Worm (Caenorhabditis elegans) whole organism, L1 larva: ENCODE data around the gene F52G3.8.

Experiments
- aha-1 ChIP-seq: fragments of 150-350 bp; optimal IDR thresholded peaks from 2 replicates; lab custom pipeline; 2014; ENCODE audit warnings: missing biosample characterization, missing genetic modification characterization
- alr-1 ChIP-seq: fragments of 200-800 bp; sonication (Bioruptor generic); optimal IDR thresholded peaks from 2 replicates; lab custom pipeline; 2018; ENCODE audit warnings: borderline replicate concordance, mild to moderate bottlenecking, missing genetic modification characterization, missing compliant biosample characterization
- ama-1 ChIP-seq: fragments of 150-350 bp; optimal IDR thresholded peaks from 2 replicates; lab custom pipeline; 2014
- ceh-8 ChIP-seq: fragments of 200-800 bp; sonication (Bioruptor generic); optimal IDR thresholded peaks from 2 replicates; lab custom pipeline; 2018; ENCODE audit warnings: mild to moderate bottlenecking, missing genetic modification characterization, moderate library complexity, missing compliant biosample characterization
- ceh-88 ChIP-seq: fragments of 200-800 bp; sonication (Bioruptor generic); IDR thresholded peaks from 2 replicates; pipeline ENCODE4 v1.3.6; 2022; ENCODE audit warnings: missing genetic modification characterization, missing compliant biosample characterization
- efl-1 ChIP-seq, 4 experiments: fragments of 150-350 bp; optimal IDR thresholded peaks in 3 of 4; peaks in 1 of 4; 1 replicate in 1 of 4; 2 replicates in 3 of 4; lab custom pipeline; 2014; ENCODE audit warnings: missing biosample characterization in 2 of 4, missing genetic modification characterization in 2 of 4, missing genetic modification reagents in 2 of 4
- efl-3 ChIP-seq: fragments of 200-800 bp; sonication (Bioruptor generic); optimal IDR thresholded peaks from 2 replicates; lab custom pipeline; 2018; ENCODE audit warnings: mild to moderate bottlenecking, missing genetic modification characterization, missing compliant biosample characterization
- elt-2 ChIP-seq: sonication (generic microtip); optimal IDR thresholded peaks from 2 replicates; lab custom pipeline; 2016; ENCODE audit warnings: missing genetic modification characterization, mild to moderate bottlenecking, inconsistent platforms, missing compliant biosample characterization, missing genetic modification reagents
- ets-5 ChIP-seq: fragments of 200-800 bp; sonication (Bioruptor generic); IDR thresholded peaks from 2 replicates; pipeline ENCODE4 v1.3.6; 2022; ENCODE audit warnings: missing genetic modification characterization, missing compliant biosample characterization
- fkh-4 ChIP-seq: sonication (generic microtip); optimal IDR thresholded peaks from 2 replicates; lab custom pipeline; 2016; ENCODE audit warnings: missing compliant biosample characterization, missing genetic modification characterization, borderline replicate concordance
- fos-1 ChIP-seq: fragments of 150-350 bp; optimal IDR thresholded peaks from 2 replicates; lab custom pipeline; 2014; ENCODE audit warnings: missing biosample characterization, missing genetic modification characterization
- grh-1 ChIP-seq: fragments of 200-800 bp; sonication (Bioruptor generic); IDR thresholded peaks from 2 replicates; pipeline ENCODE4 v1.3.6; 2022; ENCODE audit warnings: missing genetic modification reagents, missing genetic modification characterization, missing compliant biosample characterization
- hlh-17 ChIP-seq: fragments of 200-800 bp; sonication (Bioruptor generic); optimal IDR thresholded peaks from 2 replicates; lab custom pipeline; 2018; ENCODE audit warnings: missing genetic modification characterization, mild to moderate bottlenecking, missing compliant biosample characterization, moderate library complexity, borderline replicate concordance
- hlh-4 ChIP-seq: sonication (generic microtip); optimal IDR thresholded peaks from 2 replicates; lab custom pipeline; 2016; ENCODE audit warnings: mild to moderate bottlenecking, missing genetic modification characterization, missing compliant biosample characterization
- hpl-2 ChIP-seq: fragments of 150-350 bp; optimal IDR thresholded peaks from 2 replicates; lab custom pipeline; 2014; ENCODE audit warnings: missing biosample characterization, missing genetic modification reagents, missing genetic modification characterization
- isw-1 ChIP-seq: fragments of 200-800 bp; sonication (Bioruptor generic); IDR thresholded peaks from 2 replicates; pipeline ENCODE4 v1.3.6; 2022; ENCODE audit warnings: missing genetic modification characterization, missing compliant biosample characterization
- jun-1 ChIP-seq: fragments of 150-350 bp; optimal IDR thresholded peaks from 2 replicates; lab custom pipeline; 2014; ENCODE audit warnings: missing biosample characterization, missing genetic modification reagents, missing genetic modification characterization
- lin-13 ChIP-seq: fragments of 150-350 bp; optimal IDR thresholded peaks from 2 replicates; lab custom pipeline; 2014; ENCODE audit warnings: missing biosample characterization, missing genetic modification reagents, missing genetic modification characterization
- lin-14 ChIP-seq: fragments of 200-800 bp; sonication (Bioruptor generic); optimal IDR thresholded peaks from 2 replicates; lab custom pipeline; 2018; ENCODE audit warnings: mild to moderate bottlenecking, missing genetic modification characterization, moderate library complexity, missing compliant biosample characterization
- lin-15B ChIP-seq: fragments of 150-350 bp; sonication (generic microtip); optimal IDR thresholded peaks from 3 replicates; lab custom pipeline; 2014; ENCODE audit warnings: missing biosample characterization, missing genetic modification characterization
- mab-9 ChIP-seq: fragments of 200-800 bp; sonication (Bioruptor generic); IDR thresholded peaks from 2 replicates; pipeline ENCODE4 v1.3.6; 2022; ENCODE audit warnings: missing genetic modification reagents, missing genetic modification characterization, missing compliant biosample characterization
- mdl-1 ChIP-seq, 2 experiments: fragments of 150-350 bp; optimal IDR thresholded peaks; 2 replicates each; lab custom pipeline; 2014 to 2017; ENCODE audit warnings: missing biosample characterization in 2 of 2, missing genetic modification characterization in 2 of 2, inconsistent platforms in 1 of 2
- nhr-11 ChIP-seq: fragments of 150-350 bp; optimal IDR thresholded peaks from 2 replicates; lab custom pipeline; 2014; ENCODE audit warnings: missing biosample characterization, missing genetic modification characterization
- nhr-12 ChIP-seq: sonication (generic microtip); optimal IDR thresholded peaks from 2 replicates; lab custom pipeline; 2017; ENCODE audit warnings: missing biosample characterization, missing genetic modification characterization
- nhr-20 ChIP-seq: sonication (generic microtip); optimal IDR thresholded peaks from 2 replicates; lab custom pipeline; 2016; ENCODE audit warnings: mild to moderate bottlenecking, missing genetic modification characterization, missing compliant biosample characterization
- nhr-47 ChIP-seq: sonication (generic microtip); optimal IDR thresholded peaks from 2 replicates; lab custom pipeline; 2016; ENCODE audit warnings: mild to moderate bottlenecking, missing genetic modification characterization, moderate library complexity, missing compliant biosample characterization
- nhr-71 ChIP-seq: sonication (generic microtip); optimal IDR thresholded peaks from 2 replicates; lab custom pipeline; 2016; ENCODE audit warnings: mild to moderate bottlenecking, missing genetic modification characterization, moderate library complexity, missing compliant biosample characterization
- nhr-77 ChIP-seq: fragments of 150-350 bp; optimal IDR thresholded peaks from 2 replicates; lab custom pipeline; 2014; ENCODE audit warnings: missing biosample characterization, missing genetic modification characterization
- nhr-90 ChIP-seq: sonication (generic microtip); optimal IDR thresholded peaks from 2 replicates; lab custom pipeline; 2016; ENCODE audit warnings: mild to moderate bottlenecking, missing genetic modification characterization, missing compliant biosample characterization; ENCODE audit not compliant: poor library complexity
- pag-3 ChIP-seq: sonication (generic microtip); optimal IDR thresholded peaks from 2 replicates; lab custom pipeline; 2017; ENCODE audit warnings: missing genetic modification characterization, mild to moderate bottlenecking, missing compliant biosample characterization, antibody characterized with exemption, borderline replicate concordance; ENCODE audit not compliant: insufficient read depth
- pax-3 ChIP-seq: fragments of 200-800 bp; sonication (Bioruptor generic); optimal IDR thresholded peaks from 2 replicates; lab custom pipeline; 2018; ENCODE audit warnings: mild to moderate bottlenecking, missing genetic modification characterization, moderate library complexity, missing compliant biosample characterization
- rnt-1 ChIP-seq: sonication (generic microtip); optimal IDR thresholded peaks from 2 replicates; lab custom pipeline; 2016; ENCODE audit warnings: mild to moderate bottlenecking, missing genetic modification characterization, moderate library complexity, missing compliant biosample characterization
- skn-1 ChIP-seq: fragments of 150-350 bp; optimal IDR thresholded peaks from 2 replicates; lab custom pipeline; 2014; ENCODE audit warnings: missing biosample characterization, missing genetic modification characterization
- sox-4 ChIP-seq: sonication (generic microtip); optimal IDR thresholded peaks from 2 replicates; lab custom pipeline; 2016; ENCODE audit warnings: missing genetic modification characterization, missing compliant biosample characterization
- sup-37 ChIP-seq: fragments of 200-800 bp; sonication (Bioruptor generic); optimal IDR thresholded peaks from 2 replicates; lab custom pipeline; 2018; ENCODE audit warnings: mild to moderate bottlenecking, missing genetic modification characterization, missing compliant biosample characterization
- swsn-7 ChIP-seq: sonication (generic microtip); optimal IDR thresholded peaks from 2 replicates; lab custom pipeline; 2016; ENCODE audit warnings: missing genetic modification characterization, missing compliant biosample characterization
- tbx-2 ChIP-seq: sonication (generic microtip); optimal IDR thresholded peaks from 2 replicates; lab custom pipeline; 2016; ENCODE audit warnings: missing genetic modification characterization, missing compliant biosample characterization
- unc-30 ChIP-seq: sonication (generic microtip); optimal IDR thresholded peaks from 2 replicates; lab custom pipeline; 2017; ENCODE audit warnings: missing biosample characterization, missing genetic modification characterization
- unc-86 ChIP-seq: sonication (generic microtip); optimal IDR thresholded peaks from 2 replicates; lab custom pipeline; 2016; ENCODE audit warnings: missing genetic modification characterization, missing compliant biosample characterization
- unc-98 ChIP-seq: fragments of 200-800 bp; sonication (Bioruptor generic); IDR thresholded peaks from 2 replicates; pipeline ENCODE4 v1.3.6; 2022; ENCODE audit warnings: missing genetic modification characterization, missing compliant biosample characterization
- xbp-1 ChIP-seq: sonication (generic microtip); optimal IDR thresholded peaks from 2 replicates; lab custom pipeline; 2016; ENCODE audit warnings: missing genetic modification characterization, missing compliant biosample characterization
- zip-4 ChIP-seq: fragments of 200-800 bp; sonication (Bioruptor generic); optimal IDR thresholded peaks from 2 replicates; lab custom pipeline; 2018; ENCODE audit warnings: mild to moderate bottlenecking, missing genetic modification characterization, moderate library complexity, missing compliant biosample characterization
- ztf-11 ChIP-seq, 2 experiments: sonication (generic microtip); optimal IDR thresholded peaks; 2 replicates each; lab custom pipeline; 2016 to 2017; ENCODE audit warnings: missing genetic modification characterization in 2 of 2, missing biosample characterization in 1 of 2, missing compliant biosample characterization in 1 of 2

Gene F52G3.8

ce11 chrX:16930663-16931097 is 22.1 kb downstream of the F52G3.8 start (continued):
- TF ChIP-seq mdl-1 (tag; optimal IDR thresholded peaks at IDR 0.05; lab: Kevin White, UChicago) = peak in 1 of 2 experiments; percentile 62
- no peak for TF ChIP-seq fos-1
- TF ChIP-seq nhr-71 (tag; lab: Kevin White, UChicago) = no peak
- TF ChIP-seq zip-4 = peak; percentile 94
- no peak for TF ChIP-seq unc-86
- TF ChIP-seq ceh-8 (GFP tag; lab: Kevin White, UChicago) = no peak
- peak; percentile 43 for TF ChIP-seq lin-14 (GFP tag; lab: Kevin White, UChicago)
- peak; percentile 69 for TF ChIP-seq rnt-1
- no peak for TF ChIP-seq unc-98 (GFP tag; lab: Robert Waterston, UW)
- no peak for TF ChIP-seq nhr-11
- TF ChIP-seq hpl-2 (GFP tag; lab: Kevin White, UChicago) = peak; percentile 28
- peak; percentile 3 for TF ChIP-seq nhr-20 (tag; lab: Kevin White, UChicago)
- no peak for TF ChIP-seq sup-37 (GFP tag; lab: Kevin White, UChicago)
- peak; percentile 15; the same call in 1 of the 2 replicates for TF ChIP-seq ceh-88 (GFP tag; lab: Robert Waterston, UW)
- TF ChIP-seq sox-4 (tag; lab: Kevin White, UChicago) = no peak
- TF ChIP-seq unc-30 (tag; lab: Kevin White, UChicago) = no peak
- TF ChIP-seq aha-1 (tag; lab: Kevin White, UChicago) = no peak
- TF ChIP-seq alr-1 (tag; lab: Kevin White, UChicago) = no peak
- TF ChIP-seq tbx-2 (tag; lab: Kevin White, UChicago) = no peak
- TF ChIP-seq fkh-4 (tag; lab: Kevin White, UChicago) = no peak
- TF ChIP-seq mab-9 (GFP tag; lab: Robert Waterston, UW) = no peak; the same call in none of the 2 replicates
- TF ChIP-seq lin-15B (tag; lab: Kevin White, UChicago) = no peak
- TF ChIP-seq nhr-90 = no peak
- peak in 1 of 2 experiments; percentile 54 for TF ChIP-seq efl-1 (optimal IDR thresholded peaks at IDR 0.05; lab: Kevin White, UChicago)
- peak in 1 of 2 experiments; percentile 72 for TF ChIP-seq efl-1 (GFP tag; optimal IDR thresholded peaks at IDR 0.05 in 1 of 2; lab: Kevin White, UChicago)
- TF ChIP-seq lin-13 = no peak
- peak; percentile 47 for TF ChIP-seq nhr-47 (tag; lab: Kevin White, UChicago)
- peak; percentile 39 for TF ChIP-seq grh-1 (GFP tag; lab: Robert Waterston, UW)
- peak; percentile 56 for TF ChIP-seq isw-1 (GFP tag; lab: Robert Waterston, UW)
- no peak for TF ChIP-seq efl-3 (GFP tag; lab: Kevin White, UChicago)
- no peak for TF ChIP-seq elt-2 (tag; lab: Kevin White, UChicago)
- peak; percentile 79 for TF ChIP-seq jun-1
- no peak for TF ChIP-seq xbp-1 (tag; lab: Kevin White, UChicago)
- no peak for TF ChIP-seq hlh-17 (GFP tag; lab: Kevin White, UChicago)
- peak; percentile 91 for TF ChIP-seq ama-1 (lab: Kevin White, UChicago)
- peak; percentile 47 for TF ChIP-seq pax-3
- no peak for TF ChIP-seq ets-5
- TF ChIP-seq pag-3 (tag; lab: Kevin White, UChicago) = peak; percentile 63
- peak; percentile 1 for TF ChIP-seq swsn-7 (tag; lab: Kevin White, UChicago)
- peak in 1 of 2 experiments; percentile 22 for TF ChIP-seq ztf-11 (tag; optimal IDR thresholded peaks at IDR 0.05; lab: Kevin White, UChicago)
- peak; percentile 76 for TF ChIP-seq skn-1
- TF ChIP-seq hlh-4 (tag; lab: Kevin White, UChicago) = no peak
- TF ChIP-seq nhr-12 (tag; lab: Kevin White, UChicago) = no peak
- TF ChIP-seq nhr-77 = no peak
